Fruit fly (Drosophila melanogaster) Kc167 (cell line): ENCODE measurements around the gene PMCA.
"Not testable (repeated sequence)": the region's sequence is repeated elsewhere in the genome, so short reads cannot be mapped to it uniquely, and the experiment has no call there.

Experiments
- Myc ChIP-seq: fragments of >200 bp; optimal IDR thresholded peaks from 2 replicates; lab custom pipeline; 2017; ENCODE audit warnings: missing external identifiers
- Sin3A ChIP-seq: fragments of >200 bp; optimal IDR thresholded peaks from 2 replicates; lab custom pipeline; 2018; ENCODE audit warnings: missing external identifiers
- h ChIP-seq: fragments of >200 bp; optimal IDR thresholded peaks from 3 replicates; lab custom pipeline; 2018; ENCODE audit warnings: missing external identifiers
- insv ChIP-seq: fragments of >200 bp; optimal IDR thresholded peaks from 3 replicates; lab custom pipeline; 2018; ENCODE audit warnings: missing external identifiers
- psq ChIP-seq: fragments of >200 bp; optimal IDR thresholded peaks from 2 replicates; lab custom pipeline; 2017; ENCODE audit warnings: missing external identifiers
- ttk ChIP-seq: sonication (Bioruptor generic); optimal IDR thresholded peaks from 2 replicates; lab custom pipeline; 2017; ENCODE audit warnings: missing external identifiers

The PMCA gene

DNA sequence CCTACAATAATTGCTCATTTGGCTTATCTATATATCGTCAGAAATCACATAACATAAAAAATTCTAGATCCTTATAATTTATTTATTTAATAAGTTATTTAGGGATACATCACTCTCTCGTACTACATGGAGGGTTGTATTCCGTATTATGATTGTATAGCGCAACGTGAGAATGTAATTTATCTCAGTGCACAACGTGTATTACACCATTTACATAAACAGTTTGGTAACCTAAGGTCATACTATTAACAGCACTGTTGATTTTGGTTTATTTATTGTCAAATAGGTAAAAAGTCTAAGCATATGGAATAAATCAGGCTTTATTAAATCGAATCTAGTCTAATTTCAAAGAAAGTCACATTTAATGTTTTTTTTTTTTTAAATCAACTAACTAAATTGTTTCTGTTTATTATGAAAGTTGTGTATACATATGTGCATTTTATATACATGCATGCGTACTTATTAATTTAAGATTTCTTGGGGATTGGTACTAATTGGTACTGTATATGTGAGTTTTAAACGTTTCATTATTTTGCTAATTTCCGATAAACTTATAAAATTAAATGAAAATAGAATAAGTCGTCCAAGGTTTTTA is 43.9 kb downstream of the PMCA start, which contains the start of gene Rnf11:
Rnf11 (plus strand) TSS at position 252 of the 595 bp plus-strand sequence.
- TF ChIP-seq Myc (lab: Kevin White, UChicago): no peak
- no peak for TF ChIP-seq insv (lab: Kevin White, UChicago)
- no peak for TF ChIP-seq Sin3A (lab: Kevin White, UChicago)
- TF ChIP-seq h (lab: Kevin White, UChicago): no peak
- no peak for TF ChIP-seq ttk (lab: Kevin White, UChicago)
- no peak for TF ChIP-seq psq (lab: Kevin White, UChicago)

DNA sequence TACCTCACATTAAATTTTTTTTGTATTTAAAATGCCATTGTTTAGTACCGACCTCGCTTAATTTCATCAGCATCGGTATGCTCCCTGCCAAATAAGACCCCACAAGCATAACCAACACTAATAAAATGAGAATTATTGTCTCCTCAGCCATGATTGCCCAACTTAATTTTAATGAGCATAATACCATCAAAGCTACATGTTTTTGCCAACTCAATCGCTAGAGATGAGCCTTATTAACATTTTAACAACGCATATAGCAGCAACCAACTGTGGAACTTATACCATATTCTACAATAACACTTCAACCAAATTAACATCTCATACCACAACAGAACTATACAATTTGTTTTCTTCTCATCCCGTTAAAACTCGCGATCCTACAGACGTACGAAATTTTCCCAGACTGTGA is 45.0 kb downstream of the PMCA start, which contains the start of gene Zip102B:
Zip102B (minus strand) TSS at position 392 of the 409 bp plus-strand sequence.
- TF ChIP-seq insv (lab: Kevin White, UChicago): no peak
- TF ChIP-seq Sin3A (lab: Kevin White, UChicago): no peak

- TF ChIP-seq insv (lab: Kevin White, UChicago) (no peak), psq (lab: Kevin White, UChicago) (no peak), h (lab: Kevin White, UChicago) (no peak)
Measured at dm6 chr4:310670-311069, 48.0 kb downstream of the PMCA start.

DNA sequence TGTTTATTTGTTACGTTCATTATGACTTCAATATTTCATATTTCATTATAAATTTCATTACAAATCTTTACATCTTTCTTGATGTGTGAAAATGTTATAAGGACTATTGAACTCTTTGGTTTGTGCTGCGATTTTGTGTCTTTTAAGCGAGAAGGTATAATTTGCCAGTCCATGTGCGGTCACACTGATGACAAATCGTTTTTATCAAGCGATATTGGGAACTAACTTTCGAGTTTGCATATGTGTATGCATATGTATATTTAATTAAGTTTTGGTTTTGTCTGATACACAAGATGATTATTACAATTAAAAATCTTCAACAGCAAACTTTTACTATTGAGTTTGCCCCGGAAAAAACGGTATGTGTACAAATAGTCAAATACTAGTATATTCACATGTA is 50.8 kb downstream of the PMCA start, which contains the start of gene Rad23:
Rad23 (plus strand) TSS at position 163 of the 400 bp plus-strand sequence.
- TF ChIP-seq Myc (lab: Kevin White, UChicago) (no peak), ttk (lab: Kevin White, UChicago) (no peak), Sin3A (lab: Kevin White, UChicago) (no peak), h (lab: Kevin White, UChicago) (no peak), insv (lab: Kevin White, UChicago) (no peak), psq (lab: Kevin White, UChicago) (no peak)

DNA sequence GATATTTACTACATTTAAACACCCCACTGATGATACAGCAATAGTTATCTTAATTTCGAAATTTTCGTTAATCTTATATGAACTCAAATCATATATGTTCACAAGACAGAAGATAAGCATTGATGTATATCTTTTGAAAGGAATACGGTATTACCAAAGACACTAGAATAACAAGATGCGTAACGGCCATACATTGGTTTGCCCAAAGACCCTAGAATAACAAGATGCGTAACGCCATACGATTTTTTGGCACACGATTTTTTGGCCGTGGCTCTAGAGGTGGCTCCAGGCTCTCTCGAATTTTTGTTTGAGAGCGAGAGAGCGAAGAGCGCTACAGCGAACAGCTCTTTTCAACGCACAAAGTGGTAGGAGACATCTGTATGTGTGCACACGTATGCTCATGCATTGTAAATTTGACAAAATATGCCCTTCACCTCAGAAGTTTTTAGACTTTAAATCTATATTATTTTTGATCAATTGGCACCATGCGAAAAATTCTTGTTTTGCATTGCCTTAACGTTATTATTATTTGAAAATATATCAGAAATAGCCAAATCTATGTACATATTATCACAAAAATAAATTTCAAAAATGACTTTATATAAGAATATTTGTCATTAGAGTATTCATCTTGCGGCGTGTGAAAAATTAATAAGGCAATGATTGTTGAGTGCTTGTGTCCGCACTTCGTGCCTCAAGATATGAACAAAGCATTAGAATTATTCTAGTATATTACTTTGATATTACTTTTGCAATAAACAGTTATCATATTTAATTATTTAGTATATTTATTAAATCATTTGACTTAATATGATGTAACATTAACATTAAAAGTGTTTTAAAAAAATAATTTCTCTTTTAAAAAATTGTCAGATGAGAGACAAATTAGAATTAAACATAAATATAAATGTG is 52.0 kb downstream of the PMCA start, which contains the start of gene Syt7:
Syt7 (minus strand) TSS at position 51 of the 912 bp plus-strand sequence.
- not testable (repeated sequence) for TF ChIP-seq Sin3A, h, insv (lab: Kevin White, UChicago)

DNA sequence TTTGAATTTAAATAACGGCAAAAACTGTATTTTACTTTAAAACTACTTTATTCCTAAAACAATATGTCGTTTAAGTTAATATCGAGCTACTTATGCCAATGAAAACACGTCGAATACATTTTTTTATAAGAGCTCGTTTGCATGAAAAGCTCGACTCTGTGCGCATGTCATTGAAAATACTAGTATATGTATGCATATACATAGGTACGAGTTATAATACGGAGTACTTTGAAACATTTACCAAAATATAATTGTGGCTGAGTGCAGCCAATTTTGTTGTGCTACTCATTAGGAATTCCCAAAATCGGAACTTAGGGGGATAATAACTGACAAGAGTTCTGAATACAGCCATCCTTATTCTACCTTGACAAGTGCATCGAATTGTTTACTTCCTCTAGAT is 53.0 kb downstream of the PMCA start:
- no peak for TF ChIP-seq h (lab: Kevin White, UChicago)
- no peak for TF ChIP-seq Myc (lab: Kevin White, UChicago)
- no peak for TF ChIP-seq Sin3A (lab: Kevin White, UChicago)
- no peak for TF ChIP-seq psq (lab: Kevin White, UChicago)

DNA sequence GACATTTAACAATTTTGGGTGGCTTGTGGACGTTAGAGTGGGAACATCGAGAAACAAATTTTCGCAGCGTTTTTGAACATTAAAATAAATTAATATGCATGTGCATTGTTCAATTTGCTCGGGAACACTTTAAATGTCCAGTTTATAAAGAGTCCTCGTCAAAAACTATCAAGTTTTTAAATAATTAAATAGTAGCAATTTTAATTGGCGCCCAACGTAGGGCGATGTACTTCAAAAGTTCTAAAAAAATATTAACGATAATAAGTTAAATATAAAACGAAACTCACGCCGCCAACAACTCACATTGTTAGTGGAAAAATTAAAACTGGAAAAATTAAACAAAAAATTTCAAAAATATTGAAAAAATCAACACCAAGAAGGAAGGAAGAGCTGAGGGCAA is 66.3 kb downstream of the PMCA start:
- TF ChIP-seq psq (lab: Kevin White, UChicago) (no peak), insv (lab: Kevin White, UChicago) (no peak), Sin3A (lab: Kevin White, UChicago) (no peak), h (lab: Kevin White, UChicago) (no peak), ttk (lab: Kevin White, UChicago) (no peak), Myc (lab: Kevin White, UChicago) (no peak)
